Fruit fly (Drosophila melanogaster) whole organism, embryonic: ENCODE measurements around the gene CG9837.
A peak's percentile ranks its signal among the peaks of the same experiment; 100 is the strongest.

Experiments
- Antp ChIP-seq: fragments of 200-800 bp; sonication (Bioruptor generic); optimal IDR thresholded peaks from 3 replicates; lab custom pipeline; 2016; ENCODE audit warnings: missing biosample characterization, missing genetic modification characterization
- CG10366 ChIP-seq: fragments of 200-800 bp; sonication (Bioruptor generic); IDR thresholded peaks from 2 replicates; pipeline ENCODE4 v1.3.6; 2022; ENCODE audit warnings: missing biosample characterization, missing genetic modification characterization
- CG11093 ChIP-seq: fragments of 200-800 bp; sonication (Bioruptor generic); IDR thresholded peaks from 3 replicates; pipeline ENCODE4 v1.3.6; 2022; ENCODE audit warnings: missing biosample characterization, missing genetic modification characterization
- CG11723 ChIP-seq: fragments of 200-800 bp; sonication (Bioruptor generic); optimal IDR thresholded peaks from 2 replicates; lab custom pipeline; 2017; ENCODE audit warnings: missing biosample characterization, mild to moderate bottlenecking, missing genetic modification characterization
- CG17912 ChIP-seq: fragments of 200-800 bp; sonication (Bioruptor generic); optimal IDR thresholded peaks from 2 replicates; lab custom pipeline; 2018; ENCODE audit warnings: missing biosample characterization, mild to moderate bottlenecking, missing genetic modification characterization
- CG1792 ChIP-seq: fragments of 200-800 bp; sonication (Bioruptor generic); optimal IDR thresholded peaks from 2 replicates; lab custom pipeline; 2016; ENCODE audit warnings: missing biosample characterization, missing genetic modification characterization
- CG1832 ChIP-seq: fragments of 200-800 bp; sonication (Bioruptor generic); optimal IDR thresholded peaks from 2 replicates; lab custom pipeline; 2017; ENCODE audit warnings: missing biosample characterization, mild to moderate bottlenecking, missing genetic modification characterization, inconsistent platforms
- CG18764 ChIP-seq: fragments of 200-800 bp; sonication (Bioruptor generic); optimal IDR thresholded peaks from 3 replicates; lab custom pipeline; 2016; ENCODE audit warnings: missing biosample characterization, missing genetic modification characterization
- CG31224 ChIP-seq: fragments of 200-800 bp; sonication (Bioruptor generic); IDR thresholded peaks from 2 replicates; pipeline ENCODE4 v1.3.6; 2022; ENCODE audit warnings: missing biosample characterization, missing genetic modification characterization
- CG33557 ChIP-seq: fragments of 200-800 bp; sonication (Bioruptor generic); optimal IDR thresholded peaks from 2 replicates; lab custom pipeline; 2019; ENCODE audit warnings: missing biosample characterization, mild to moderate bottlenecking, missing genetic modification characterization, moderate library complexity
- CG3847 ChIP-seq: fragments of 200-800 bp; sonication (Bioruptor generic); IDR thresholded peaks from 2 replicates; pipeline ENCODE4 v1.3.6; 2022; ENCODE audit warnings: missing biosample characterization, missing genetic modification characterization
- CG6791 ChIP-seq: fragments of 200-800 bp; sonication (Bioruptor generic); IDR thresholded peaks from 3 replicates; pipeline ENCODE4 v1.3.6; 2022; ENCODE audit warnings: missing biosample characterization, missing genetic modification characterization; ENCODE audit not compliant: partially characterized antibody
- CG7357 ChIP-seq: fragments of 200-800 bp; sonication (Bioruptor generic); IDR thresholded peaks from 3 replicates; pipeline ENCODE4 v1.3.6; 2022; ENCODE audit warnings: missing biosample characterization, missing genetic modification characterization
- CG8089 ChIP-seq: fragments of 200-800 bp; sonication (Bioruptor generic); optimal IDR thresholded peaks from 3 replicates; lab custom pipeline; 2016; ENCODE audit warnings: missing biosample characterization, missing genetic modification characterization
- CG8281 ChIP-seq: fragments of 200-800 bp; sonication (Bioruptor generic); optimal IDR thresholded peaks from 2 replicates; lab custom pipeline; 2018; ENCODE audit warnings: missing biosample characterization, mild to moderate bottlenecking, missing genetic modification characterization, moderate library complexity
- CG9215 ChIP-seq: fragments of 200-800 bp; sonication (Bioruptor generic); IDR thresholded peaks from 2 replicates; pipeline ENCODE4 v1.3.6; 2022; ENCODE audit warnings: missing biosample characterization, missing genetic modification characterization
- CG9797 ChIP-seq: fragments of 200-800 bp; sonication (Bioruptor generic); optimal IDR thresholded peaks from 3 replicates; lab custom pipeline; 2018; ENCODE audit warnings: missing biosample characterization, mild to moderate bottlenecking, missing genetic modification characterization
- Camta ChIP-seq: fragments of 200-800 bp; sonication (Bioruptor generic); optimal IDR thresholded peaks from 2 replicates; lab custom pipeline; 2016; ENCODE audit warnings: missing biosample characterization, missing genetic modification characterization
- CkIIα-i1 ChIP-seq: fragments of 200-800 bp; sonication (Bioruptor generic); IDR thresholded peaks from 2 replicates; pipeline ENCODE4 v1.3.6; 2022; ENCODE audit warnings: missing biosample characterization, missing genetic modification characterization
- Ets97D ChIP-seq: fragments of 200-800 bp; sonication (Bioruptor generic); optimal IDR thresholded peaks from 3 replicates; lab custom pipeline; 2016; ENCODE audit warnings: missing biosample characterization, missing genetic modification characterization
- H15 ChIP-seq: fragments of 200-800 bp; sonication (Bioruptor generic); IDR thresholded peaks from 3 replicates; pipeline ENCODE4 v1.3.6; 2022; ENCODE audit warnings: missing biosample characterization, missing genetic modification characterization
- Jarid2 ChIP-seq: fragments of 200-800 bp; sonication (Bioruptor generic); optimal IDR thresholded peaks from 3 replicates; lab custom pipeline; 2017; ENCODE audit warnings: mild to moderate bottlenecking, missing biosample characterization, missing genetic modification reagents, missing genetic modification characterization
- MBD-R2 ChIP-seq: fragments of 200-800 bp; sonication (Bioruptor generic); IDR thresholded peaks from 2 replicates; pipeline ENCODE4 v1.3.6; 2022; ENCODE audit warnings: missing biosample characterization, missing genetic modification characterization
- Mes4 ChIP-seq: fragments of 200-800 bp; sonication (Bioruptor generic); optimal IDR thresholded peaks from 2 replicates; lab custom pipeline; 2016; ENCODE audit warnings: missing biosample characterization, missing genetic modification characterization
- NC2β ChIP-seq: fragments of 200-800 bp; sonication (Bioruptor generic); optimal IDR thresholded peaks from 2 replicates; lab custom pipeline; 2016; ENCODE audit warnings: missing biosample characterization, missing genetic modification characterization
- Ravus ChIP-seq: fragments of 200-800 bp; sonication (Bioruptor generic); IDR thresholded peaks from 2 replicates; pipeline ENCODE4 v1.3.6; 2022; ENCODE audit warnings: missing biosample characterization, missing genetic modification characterization
- Rfx ChIP-seq: fragments of 200-800 bp; sonication (Bioruptor generic); IDR thresholded peaks from 2 replicates; pipeline ENCODE4 v1.3.6; 2022; ENCODE audit warnings: missing biosample characterization, missing genetic modification characterization
- ato ChIP-seq: fragments of 200-800 bp; sonication (Bioruptor generic); IDR thresholded peaks from 2 replicates; pipeline ENCODE4 v1.3.6; 2022; ENCODE audit warnings: missing biosample characterization, missing genetic modification characterization; ENCODE audit not compliant: partially characterized antibody
- bbx ChIP-seq: fragments of 200-800 bp; sonication (Bioruptor generic); IDR thresholded peaks from 2 replicates; pipeline ENCODE4 v1.3.6; 2022; ENCODE audit warnings: missing biosample characterization, missing genetic modification characterization; ENCODE audit not compliant: partially characterized antibody
- bcd ChIP-seq: fragments of 200-800 bp; sonication (Bioruptor generic); optimal IDR thresholded peaks from 2 replicates; lab custom pipeline; 2017; ENCODE audit warnings: missing biosample characterization, mild to moderate bottlenecking, missing genetic modification characterization
- bigmax ChIP-seq: fragments of 200-800 bp; sonication (Bioruptor generic); optimal IDR thresholded peaks from 2 replicates; lab custom pipeline; 2018; ENCODE audit warnings: missing biosample characterization, mild to moderate bottlenecking, missing genetic modification characterization
- chm ChIP-seq: fragments of 200-800 bp; sonication (Bioruptor generic); IDR thresholded peaks from 2 replicates; pipeline ENCODE4 v1.3.6; 2022; ENCODE audit warnings: missing biosample characterization, missing genetic modification characterization
- danr ChIP-seq: fragments of 200-800 bp; sonication (Bioruptor generic); IDR thresholded peaks from 2 replicates; pipeline ENCODE4 v1.3.6; 2022; ENCODE audit warnings: missing biosample characterization, missing genetic modification characterization
- dm ChIP-seq: fragments of 200-800 bp; sonication (Bioruptor generic); optimal IDR thresholded peaks from 3 replicates; lab custom pipeline; 2016; ENCODE audit warnings: missing biosample characterization, missing genetic modification characterization
- en ChIP-seq: fragments of 200-800 bp; sonication (Bioruptor generic); optimal IDR thresholded peaks from 2 replicates; lab custom pipeline; 2016; ENCODE audit warnings: missing biosample characterization, missing genetic modification characterization
- gce ChIP-seq: fragments of 200-800 bp; sonication (Bioruptor generic); IDR thresholded peaks from 3 replicates; pipeline ENCODE4 v1.3.6; 2022; ENCODE audit warnings: missing biosample characterization, missing genetic modification characterization
- gcm2 ChIP-seq: fragments of 200-800 bp; sonication (Bioruptor generic); optimal IDR thresholded peaks from 2 replicates; lab custom pipeline; 2016; ENCODE audit warnings: missing biosample characterization, missing genetic modification characterization
- gsb ChIP-seq: fragments of 200-800 bp; sonication (Bioruptor generic); IDR thresholded peaks from 2 replicates; pipeline ENCODE4 v1.3.6; 2022; ENCODE audit warnings: missing biosample characterization, missing genetic modification characterization
- ken ChIP-seq: fragments of 200-800 bp; sonication (Bioruptor generic); IDR thresholded peaks from 3 replicates; pipeline ENCODE4 v1.3.6; 2022; ENCODE audit warnings: missing biosample characterization, missing genetic modification characterization
- klu ChIP-seq: fragments of 200-800 bp; sonication (Bioruptor generic); IDR thresholded peaks from 2 replicates; pipeline ENCODE4 v1.3.6; 2022; ENCODE audit warnings: missing biosample characterization, missing genetic modification characterization
- lov ChIP-seq, 2 experiments: fragments of 200-800 bp in 1 of 2; fragments of >200 bp in 1 of 2; sonication (Bioruptor generic) in 1 of 2; IDR thresholded peaks in 1 of 2; optimal IDR thresholded peaks in 1 of 2; 2 replicates in 1 of 2; 3 replicates in 1 of 2; pipeline versions ENCODE4 v1.3.6 to Lab custom; 2017 to 2022; ENCODE audit warnings: missing biosample characterization in 1 of 2, missing genetic modification characterization in 1 of 2
- org-1 ChIP-seq: fragments of 200-800 bp; sonication (Bioruptor generic); optimal IDR thresholded peaks from 2 replicates; lab custom pipeline; 2017; ENCODE audit warnings: missing biosample characterization, missing genetic modification characterization
- pb ChIP-seq: fragments of 200-800 bp; sonication (Bioruptor generic); optimal IDR thresholded peaks from 3 replicates; lab custom pipeline; 2016; ENCODE audit warnings: missing biosample characterization, missing genetic modification characterization
- rib ChIP-seq: fragments of 200-800 bp; sonication (Bioruptor generic); IDR thresholded peaks from 2 replicates; pipeline ENCODE4 v1.3.6; 2022; ENCODE audit warnings: missing biosample characterization, missing genetic modification characterization
- scrt ChIP-seq: fragments of 200-800 bp; sonication (Bioruptor generic); optimal IDR thresholded peaks from 2 replicates; lab custom pipeline; 2018; ENCODE audit warnings: missing biosample characterization, mild to moderate bottlenecking, missing genetic modification characterization, moderate library complexity
- sd ChIP-seq: fragments of 200-800 bp; sonication (Bioruptor generic); optimal IDR thresholded peaks from 3 replicates; lab custom pipeline; 2018; ENCODE audit warnings: missing biosample characterization, mild to moderate bottlenecking, missing genetic modification characterization, moderate library complexity
- sens ChIP-seq: fragments of 200-800 bp; sonication (Bioruptor generic); peaks from one replicate; lab custom pipeline; 2016; ENCODE audit warnings: missing biosample characterization, missing genetic modification characterization
- sr ChIP-seq: fragments of 200-800 bp; sonication (Bioruptor generic); IDR thresholded peaks from 3 replicates; pipeline ENCODE4 v1.3.6; 2022; ENCODE audit warnings: missing biosample characterization, missing genetic modification characterization
- trem ChIP-seq: fragments of 200-800 bp; optimal IDR thresholded peaks from 3 replicates; lab custom pipeline; 2019; ENCODE audit warnings: missing biosample characterization, mild to moderate bottlenecking, missing genetic modification characterization, moderate library complexity
- wdn ChIP-seq: fragments of 200-800 bp; sonication (Bioruptor generic); IDR thresholded peaks from 2 replicates; pipeline ENCODE4 v1.3.6; 2022; ENCODE audit warnings: missing biosample characterization, missing genetic modification characterization
- zen2 ChIP-seq: fragments of 200-800 bp; sonication (Bioruptor generic); IDR thresholded peaks from 3 replicates; pipeline ENCODE4 v1.3.6; 2022; ENCODE audit warnings: missing biosample characterization, missing genetic modification characterization; ENCODE audit not compliant: partially characterized antibody

Gene CG9837

dm6 chr3R:8820428-8820912 is 7.1 kb upstream of the CG9837 start, which contains the start of gene aqz (continued):
- TF ChIP-seq CG9215 (GFP tag; lab: Robert Waterston, UW) (peak; percentile 100), ken (GFP tag; lab: Robert Waterston, UW) (peak; percentile 79), CG9797 (GFP tag; lab: Kevin White, UChicago) (peak; percentile 87), CG8089 (peak; percentile 22), bigmax (GFP tag; lab: Kevin White, UChicago) (peak; percentile 38), Antp (GFP tag; lab: Kevin White, UChicago) (peak; percentile 61), CG31224 (GFP tag; lab: Robert Waterston, UW) (no peak), CG8281 (tag; lab: Kevin White, UChicago) (no peak), NC2β (GFP tag; lab: Kevin White, UChicago) (peak; percentile 81), Rfx (peak; percentile 74), Camta (GFP tag; lab: Kevin White, UChicago) (peak; percentile 56), CG11723 (GFP tag; lab: Kevin White, UChicago) (no peak), Jarid2 (GFP tag; lab: Kevin White, UChicago) (peak; percentile 88), org-1 (no peak), gcm2 (no peak), CG10366 (GFP tag; lab: Robert Waterston, UW) (no peak), sr (GFP tag; lab: Robert Waterston, UW) (peak; percentile 67; the same call in 2 of the 3 replicates), MBD-R2 (GFP tag; lab: Robert Waterston, UW) (peak; percentile 69), CG6791 (GFP tag; lab: Robert Waterston, UW) (peak; percentile 58; the same call in 1 of the 3 replicates), CG18764 (GFP tag; lab: Kevin White, UChicago) (peak; percentile 22), CG33557 (GFP tag; lab: Kevin White, UChicago) (peak; percentile 58), scrt (GFP tag; lab: Kevin White, UChicago) (peak; percentile 74), CG7357 (GFP tag; lab: Robert Waterston, UW) (peak; percentile 44; the same call in 1 of the 3 replicates), CG11093 (GFP tag; lab: Robert Waterston, UW) (no peak), bbx (GFP tag; lab: Robert Waterston, UW) (peak; percentile 66), CG1832 (no peak), wdn (peak; percentile 42), sd (tag; lab: Kevin White, UChicago) (peak; percentile 78), lov (optimal IDR thresholded peaks at IDR 0.05; lab: Kevin White, UChicago) (no peak), lov (GFP tag; IDR thresholded peaks at IDR 0.05; lab: Robert Waterston, UW) (0 out of 3 replicates have a peak, but pooled peaks have one; percentile 53), H15 (no peak; the same call in 2 of the 3 replicates), chm (peak; percentile 95), CkIIα-i1 (GFP tag; lab: Robert Waterston, UW) (no peak), trem (tag; lab: Kevin White, UChicago) (peak; percentile 80), Mes4 (GFP tag; lab: Kevin White, UChicago) (peak; percentile 59), danr (GFP tag; lab: Robert Waterston, UW) (no peak), zen2 (GFP tag; lab: Robert Waterston, UW) (no peak), ato (GFP tag; lab: Robert Waterston, UW) (0 out of 2 replicates have a peak, but pooled peaks have one; percentile 67), rib (GFP tag; lab: Robert Waterston, UW) (peak; percentile 83), CG1792 (GFP tag; lab: Kevin White, UChicago) (peak; percentile 53), gsb (peak; percentile 49; the same call in 1 of the 2 replicates), gce (GFP tag; lab: Robert Waterston, UW) (no peak; the same call in 2 of the 3 replicates), pb (peak; percentile 59), Ets97D (peak; percentile 97), Ravus (GFP tag; lab: Robert Waterston, UW) (no peak), en (GFP tag; lab: Kevin White, UChicago) (no peak), sens (peak; percentile 91), dm (GFP tag; lab: Kevin White, UChicago) (peak; percentile 67), bcd (GFP tag; lab: Kevin White, UChicago) (peak; percentile 66), CG3847 (peak; percentile 88), CG17912 (peak; percentile 51), klu (GFP tag; lab: Robert Waterston, UW) (peak; percentile 28; the same call in 1 of the 2 replicates)
